Fruit fly (Drosophila melanogaster): ENCODE data around the gene FER.

- TF ChIP-seq Clk (GFP tag; optimal IDR thresholded peaks at IDR 0.05) (peak; percentile 19), cic (GFP tag; optimal IDR thresholded peaks at IDR 0.05) (peak; percentile 62), cnc (optimal IDR thresholded peaks at IDR 0.05) (no peak)
Measured at dm6 chr3R:9404104-9404512, 9.8 kb upstream of the FER start, which contains the start of the genes CG9356, BBIP1 and CG8135.

Measured in whole organism, adult.